Worm (Caenorhabditis elegans) whole organism, dauer: Measurements from ENCODE around the gene sru-17.

Source experiments
- unc-62 ChIP-seq: sonication (generic microtip); optimal IDR thresholded peaks from 2 replicates; lab custom pipeline; 2017; ENCODE audit warnings: missing biosample characterization, missing genetic modification reagents, missing genetic modification characterization

Gene sru-17

DNA sequence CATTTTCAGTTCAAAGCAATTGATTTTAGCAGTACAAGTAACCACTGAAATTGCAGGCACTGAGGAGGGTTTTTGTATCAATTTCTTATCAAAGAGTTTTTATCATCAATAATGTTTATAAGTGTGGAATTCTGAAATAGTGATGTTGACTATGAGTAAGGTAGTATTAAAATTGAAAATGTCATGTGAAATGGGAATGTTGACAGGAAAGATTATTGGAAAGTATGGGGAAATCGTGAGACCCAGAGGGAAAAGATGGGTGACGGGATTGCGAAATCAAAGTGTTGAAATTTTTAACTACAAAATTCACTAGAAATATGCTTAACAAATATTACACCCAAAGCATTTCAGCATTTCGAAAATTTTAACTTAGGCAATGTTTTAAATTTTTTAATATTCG is 21.7 kb downstream of the sru-17 start, which contains the start of gene F53B2.8:
Gene F53B2.8, minus strand, starts transcription at position 180 of the 400 bp plus-strand sequence.
- no peak for TF ChIP-seq unc-62 (GFP tag; lab: Kevin White, UChicago)

ce11 chrIV:12531047-12531446 is 25.6 kb downstream of the sru-17 start, which contains the start of gene F53B2.5:
TSS of gene F53B2.5 (minus strand) at chrIV:12531147.
- TF ChIP-seq unc-62 (GFP tag; lab: Kevin White, UChicago), result no peak

DNA sequence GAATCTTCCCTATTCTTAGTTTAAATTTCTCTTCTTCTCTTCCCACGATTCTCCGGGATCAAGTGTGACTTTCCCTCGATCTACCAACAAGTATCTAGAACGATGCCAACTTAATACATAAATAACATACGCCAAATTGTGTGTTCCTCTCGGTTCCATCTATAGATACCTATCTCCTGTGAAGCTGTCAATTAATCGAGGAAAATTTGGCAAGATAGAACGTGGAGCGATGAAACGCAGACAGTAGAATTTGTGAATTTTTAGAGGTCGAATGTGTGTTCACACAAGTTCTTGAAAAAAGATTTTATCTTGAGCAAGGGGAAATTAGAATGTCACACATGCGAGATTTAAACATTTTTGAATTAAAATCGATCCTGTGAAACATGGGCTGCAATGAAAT is 26.0 kb downstream of the sru-17 start:
- no peak for TF ChIP-seq unc-62 (GFP tag; lab: Kevin White, UChicago)

DNA sequence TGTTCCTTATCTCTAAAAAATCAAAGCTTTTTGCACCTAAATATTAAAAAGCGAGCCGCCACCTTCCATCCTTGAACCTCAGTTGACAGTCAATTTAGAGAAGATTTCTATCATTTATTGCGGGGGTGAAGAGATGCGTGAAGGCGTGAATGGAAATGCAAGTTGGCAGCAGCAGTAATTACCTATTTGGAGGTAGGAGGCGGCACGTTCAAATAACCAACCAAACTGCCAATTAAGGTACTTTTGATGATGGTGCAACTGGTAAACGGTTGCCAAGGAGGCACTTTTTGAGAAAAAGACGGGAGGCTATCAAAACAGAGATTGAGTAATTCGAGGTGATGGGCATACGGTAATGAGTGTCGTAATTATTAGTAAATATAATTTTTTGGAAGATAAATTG is 30.9 kb downstream of the sru-17 start:
- TF ChIP-seq unc-62 (GFP tag; lab: Kevin White, UChicago), result no peak

DNA sequence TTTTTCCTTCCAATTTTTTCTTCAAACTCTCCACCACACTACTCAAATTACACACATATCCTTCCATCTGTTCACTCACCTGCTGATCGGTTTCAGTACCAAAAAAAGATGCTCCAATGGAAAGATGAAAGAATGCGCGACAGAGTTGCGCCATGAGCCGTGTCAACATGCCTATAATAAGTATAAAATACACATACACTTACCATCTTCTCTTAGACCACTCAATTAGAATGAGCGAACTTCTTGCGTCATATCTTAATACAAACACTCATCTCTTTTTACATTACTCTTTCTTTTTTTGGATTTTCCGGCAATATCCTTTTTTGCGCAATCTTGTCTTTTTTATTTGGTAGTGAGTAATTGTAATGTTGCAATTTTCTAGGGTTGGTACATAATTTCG is 32.2 kb downstream of the sru-17 start:
- TF ChIP-seq unc-62 (GFP tag; lab: Kevin White, UChicago), result no peak

- TF ChIP-seq unc-62 (GFP tag; lab: Kevin White, UChicago), result no peak
Measured at ce11 chrIV:12540242-12540641, 34.7 kb downstream of the sru-17 start.

ce11 chrIV:12542011-12542410 is 36.5 kb downstream of the sru-17 start, which contains the start of gene ham-1:
TSS of gene ham-1 (plus strand) at chrIV:12542183.
- TF ChIP-seq unc-62 (GFP tag; lab: Kevin White, UChicago), result no peak

DNA sequence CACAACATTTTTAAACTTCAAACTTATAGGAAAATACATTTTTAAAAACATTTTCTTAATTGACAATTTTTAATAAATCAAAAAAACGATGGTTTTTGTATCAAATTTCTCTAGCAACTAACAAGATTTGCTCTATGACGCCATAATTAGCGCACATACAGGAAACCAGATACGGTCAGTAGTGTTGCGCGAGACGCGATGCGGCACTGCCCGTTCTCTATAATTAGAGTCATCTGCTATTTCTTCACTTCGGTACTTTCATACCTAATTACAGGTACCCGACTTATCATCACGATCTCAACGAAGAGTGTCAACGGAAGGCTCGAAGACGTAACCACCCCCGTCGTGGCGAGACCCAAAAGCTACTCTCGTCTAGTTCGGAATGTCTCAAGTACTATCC is 39.1 kb downstream of the sru-17 start:
- no peak for TF ChIP-seq unc-62 (GFP tag; lab: Kevin White, UChicago)

DNA sequence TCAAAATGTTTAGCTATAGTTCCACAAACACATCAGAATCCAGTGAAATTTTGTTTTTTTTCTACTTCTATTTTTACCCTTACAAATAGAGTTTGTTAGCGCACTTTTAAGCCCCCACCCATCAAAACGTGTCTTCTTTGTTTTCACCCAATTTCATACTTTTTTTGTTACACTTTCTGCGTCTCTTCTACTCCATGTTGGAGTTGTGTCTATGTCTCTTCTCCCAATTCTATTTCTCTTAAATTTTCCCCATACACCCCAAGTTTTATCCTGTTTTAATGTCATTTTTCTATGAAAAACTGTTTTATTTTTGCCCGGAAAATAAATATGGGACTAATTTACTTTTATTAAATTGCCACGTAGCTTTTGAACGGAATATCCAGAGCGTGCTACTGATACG is 39.9 kb downstream of the sru-17 start:
- no peak for TF ChIP-seq unc-62 (GFP tag; lab: Kevin White, UChicago)

- TF ChIP-seq unc-62 (GFP tag; lab: Kevin White, UChicago), result no peak
Measured at ce11 chrIV:12545902-12546301, 40.4 kb downstream of the sru-17 start.

- TF ChIP-seq unc-62 (GFP tag; lab: Kevin White, UChicago), result no peak
Measured at ce11 chrIV:12547824-12548223, 42.3 kb downstream of the sru-17 start, which contains the start of gene ipmk-1. TSS of gene ipmk-1 (plus strand) at chrIV:12548124.

DNA sequence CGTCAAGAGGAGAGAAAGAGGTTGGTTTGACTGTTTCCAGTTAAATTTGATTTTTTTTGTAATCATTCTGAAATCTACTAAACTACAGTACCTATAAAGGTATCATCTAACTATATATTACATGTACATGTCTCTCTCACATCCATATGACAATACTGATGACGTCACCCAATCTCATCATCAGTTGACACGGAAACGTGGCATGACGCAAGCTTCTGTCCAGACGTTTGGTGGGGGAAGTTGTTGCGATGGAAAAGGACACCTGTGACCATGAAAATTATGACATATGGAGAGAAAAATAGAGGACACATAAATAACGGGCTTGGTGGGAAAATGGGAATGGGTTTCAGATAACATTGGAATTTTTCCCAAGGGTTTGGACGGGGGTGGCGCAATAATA is 43.5 kb downstream of the sru-17 start:
- no peak for TF ChIP-seq unc-62 (GFP tag; lab: Kevin White, UChicago)

- no peak for TF ChIP-seq unc-62 (GFP tag; lab: Kevin White, UChicago)
Measured at ce11 chrIV:12551944-12552343, 46.4 kb downstream of the sru-17 start.
